Fruit fly (Drosophila melanogaster) whole organism: Measurements from ENCODE around the gene CG33110.

ENCODE experiments used
- CG8478 ChIP-seq: fragments of >200 bp; optimal IDR thresholded peaks from 2 replicates; lab custom pipeline; 2018; ENCODE audit warnings: inconsistent platforms
- EcR ChIP-seq, 2 experiments: fragments of >200 bp; optimal IDR thresholded peaks; 2 replicates each; lab custom pipeline; 2017; ENCODE audit warnings: missing biosample characterization in 2 of 2, missing genetic modification characterization in 2 of 2, missing genetic modification reagents in 2 of 2
- pan ChIP-seq: fragments of >200 bp; optimal IDR thresholded peaks from 2 replicates; lab custom pipeline; 2017
- usp ChIP-seq: fragments of >200 bp; optimal IDR thresholded peaks from 2 replicates; lab custom pipeline; 2017; ENCODE audit warnings: missing biosample characterization, missing genetic modification characterization, mixed read lengths

dm6 chr3R:22542773-22543411 is 27.1 kb upstream of the CG33110 start:
- TF ChIP-seq usp (GFP tag; lab: Kevin White, UChicago) (no peak), CG8478 (lab: Kevin White, UChicago) (no peak), EcR (GFP tag; optimal IDR thresholded peaks at IDR 0.05; lab: Kevin White, UChicago) (no peak), pan (lab: Kevin White, UChicago) (no peak)
